Worm (Caenorhabditis elegans): ENCODE data around the gene abts-2.

The abts-2 gene

DNA sequence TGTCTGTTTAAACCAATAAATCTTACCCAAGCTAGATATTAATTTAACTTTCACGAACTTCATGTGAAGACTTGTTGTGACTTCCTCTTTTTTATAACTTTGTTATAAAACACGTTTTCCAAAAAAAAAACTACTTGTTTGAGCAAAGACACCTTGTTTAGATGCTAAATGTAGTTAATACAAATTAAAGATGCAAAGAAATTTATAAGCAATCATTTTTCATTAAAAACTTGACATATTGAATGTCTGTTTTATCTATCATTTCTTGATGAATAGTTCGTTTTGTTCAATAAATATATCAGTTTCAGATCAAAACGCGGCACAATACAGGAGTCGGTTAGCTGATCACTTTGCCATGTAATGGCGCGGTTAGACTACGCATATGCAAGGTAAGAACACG, 13.3 kb upstream of the abts-2 start, which contains the start of gene frm-3:
frm-3 (plus strand) TSS at position 301 of the 400 bp plus-strand sequence.
- TF ChIP-seq F57A8.1 (GFP tag; optimal IDR thresholded peaks at IDR 0.05) (no peak), K12H6.12 (tag; optimal IDR thresholded peaks at IDR 0.05) (no peak), hlh-26 (GFP tag; conservative IDR thresholded peaks at IDR 0.05) (no peak), ztf-22 (GFP tag; optimal IDR thresholded peaks at IDR 0.05) (no peak), lag-1 (GFP tag; IDR thresholded peaks at IDR 0.05) (no peak), ceh-58 (GFP tag; IDR thresholded peaks at IDR 0.05) (no peak), madf-3 (GFP tag; IDR thresholded peaks at IDR 0.05) (no peak), pbrm-1 (GFP tag; IDR thresholded peaks at IDR 0.05) (no peak), T26A5.8 (tag; optimal IDR thresholded peaks at IDR 0.05) (no peak), K11D2.4 (GFP tag; IDR thresholded peaks at IDR 0.05) (no peak)

DNA sequence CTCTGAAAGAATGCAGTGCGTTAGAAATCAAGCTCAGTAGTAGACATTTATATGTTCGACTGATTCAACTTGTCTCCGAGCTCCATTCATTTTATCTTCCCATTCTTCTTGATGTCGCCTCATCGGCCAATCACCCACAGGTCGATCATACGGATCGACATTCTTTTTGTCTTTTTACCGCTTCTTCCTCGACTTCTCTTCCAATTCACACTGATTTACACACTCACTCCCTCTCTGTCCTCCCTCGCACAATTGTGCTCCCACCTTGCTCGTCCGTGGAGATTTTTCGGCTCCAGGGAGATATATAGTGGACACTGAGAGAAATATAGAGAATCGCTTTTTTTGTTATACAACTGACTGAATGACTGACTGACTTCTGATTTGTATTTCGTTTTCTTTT, 11.3 kb upstream of the abts-2 start:
- no peak for TF ChIP-seq egl-18 (GFP tag; IDR thresholded peaks at IDR 0.05)
- TF ChIP-seq ceh-58 (GFP tag; IDR thresholded peaks at IDR 0.05): no peak
- TF ChIP-seq B0261.1 (tag; optimal IDR thresholded peaks at IDR 0.05): no peak
- no peak for TF ChIP-seq B0019.2 (GFP tag; conservative IDR thresholded peaks at IDR 0.05)
- TF ChIP-seq Y95B8A.8 (GFP tag; IDR thresholded peaks at IDR 0.05): no peak
- TF ChIP-seq fkh-3 (tag; optimal IDR thresholded peaks at IDR 0.05): no peak

- no peak for TF ChIP-seq Y79H2A.3 (GFP tag; conservative IDR thresholded peaks at IDR 0.05)
- no peak for TF ChIP-seq D2030.7 (GFP tag; IDR thresholded peaks at IDR 0.05)
- no peak for TF ChIP-seq die-1 (tag; optimal IDR thresholded peaks at IDR 0.05)
- no peak for TF ChIP-seq dpff-1 (tag; optimal IDR thresholded peaks at IDR 0.05)
- TF ChIP-seq ztf-6 (GFP tag; IDR thresholded peaks at IDR 0.05): no peak
- peak; percentile 36; the same call in 1 of the 2 replicates for TF ChIP-seq egrh-3 (GFP tag; IDR thresholded peaks at IDR 0.05)
- peak; percentile 86 for TF ChIP-seq zfh-2 (GFP tag; conservative IDR thresholded peaks at IDR 0.05)
- TF ChIP-seq snpc-1.3 (tag; optimal IDR thresholded peaks at IDR 0.05; ENCODE audit: insufficient read depth): no peak
- TF ChIP-seq Y95B8A.8 (GFP tag; IDR thresholded peaks at IDR 0.05): no peak
Observed at ce11 chrX:11576429-11577088, 8.9 kb upstream of the abts-2 start.

DNA sequence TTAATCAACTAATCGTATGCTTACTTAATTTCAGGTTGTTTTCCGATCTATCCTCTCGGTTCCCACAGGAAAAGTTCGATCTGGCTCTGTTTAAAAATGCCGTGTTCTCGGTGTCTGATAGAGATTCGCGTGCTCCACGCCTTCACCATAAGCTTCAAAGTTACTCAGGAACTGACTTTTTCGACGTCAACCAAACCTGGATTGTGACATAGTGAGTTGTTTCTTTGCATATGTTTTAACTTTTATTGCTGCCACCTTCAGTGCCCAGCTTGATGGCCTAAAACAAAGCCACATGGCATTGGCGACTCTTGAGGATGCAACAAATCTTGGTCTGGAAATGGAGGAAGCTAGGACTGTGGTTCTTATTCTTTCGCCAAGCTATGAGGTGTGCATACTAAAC, 419 bp downstream of the abts-2 start:
- TF ChIP-seq egl-18 (GFP tag; IDR thresholded peaks at IDR 0.05): no peak
- TF ChIP-seq lin-26 (GFP tag; IDR thresholded peaks at IDR 0.05): no peak
- no peak for TF ChIP-seq somi-1 (GFP tag; optimal IDR thresholded peaks at IDR 0.05)
- no peak for TF ChIP-seq bed-2 (GFP tag; IDR thresholded peaks at IDR 0.05)
- TF ChIP-seq F22D6.2 (tag; optimal IDR thresholded peaks at IDR 0.05): no peak
- TF ChIP-seq F23B12.7 (tag; optimal IDR thresholded peaks at IDR 0.05; ENCODE audit: insufficient read depth): no peak
- no peak for TF ChIP-seq sdz-38 (tag; optimal IDR thresholded peaks at IDR 0.05)
- no peak for TF ChIP-seq sptf-2 (GFP tag; optimal IDR thresholded peaks at IDR 0.05)
- no peak for TF ChIP-seq F37B4.10 (GFP tag; IDR thresholded peaks at IDR 0.05)
- TF ChIP-seq lsl-1 (GFP tag; optimal IDR thresholded peaks at IDR 0.05): no peak
- no peak for TF ChIP-seq tbx-9 (tag; optimal IDR thresholded peaks at IDR 0.05; ENCODE audit: borderline replicate concordance)
- no peak for TF ChIP-seq lin-40 (tag; optimal IDR thresholded peaks at IDR 0.05)
- TF ChIP-seq nhr-120 (GFP tag; IDR thresholded peaks at IDR 0.05): no peak
- no peak for TF ChIP-seq D2030.7 (GFP tag; IDR thresholded peaks at IDR 0.05)
- TF ChIP-seq ztf-26 (tag; optimal IDR thresholded peaks at IDR 0.05): no peak
- no peak for TF ChIP-seq lir-1 (GFP tag; conservative IDR thresholded peaks at IDR 0.05)
- TF ChIP-seq nfyb-1 (GFP tag; IDR thresholded peaks at IDR 0.05): no peak
- TF ChIP-seq ets-4 (GFP tag; optimal IDR thresholded peaks at IDR 0.05): no peak
